Worm (Caenorhabditis elegans) whole organism, L4/young adult: ENCODE measurements around the gene F55D1.1.

ENCODE experiments used
- W03F9.2 ChIP-seq: fragments of 150-350 bp; optimal IDR thresholded peaks from 2 replicates; lab custom pipeline; 2014; ENCODE audit warnings: missing biosample characterization, missing genetic modification characterization
- dao-5 ChIP-seq: sonication (generic microtip); optimal IDR thresholded peaks from 2 replicates; lab custom pipeline; 2016; ENCODE audit warnings: missing genotype, missing genetic modification characterization, moderate library complexity, missing compliant biosample characterization
- him-1 ChIP-seq: sonication (generic microtip); optimal IDR thresholded peaks from 2 replicates; lab custom pipeline; 2016; ENCODE audit warnings: missing genotype, missing genetic modification reagents, missing genetic modification characterization, missing compliant biosample characterization

F55D1.1 gene

DNA sequence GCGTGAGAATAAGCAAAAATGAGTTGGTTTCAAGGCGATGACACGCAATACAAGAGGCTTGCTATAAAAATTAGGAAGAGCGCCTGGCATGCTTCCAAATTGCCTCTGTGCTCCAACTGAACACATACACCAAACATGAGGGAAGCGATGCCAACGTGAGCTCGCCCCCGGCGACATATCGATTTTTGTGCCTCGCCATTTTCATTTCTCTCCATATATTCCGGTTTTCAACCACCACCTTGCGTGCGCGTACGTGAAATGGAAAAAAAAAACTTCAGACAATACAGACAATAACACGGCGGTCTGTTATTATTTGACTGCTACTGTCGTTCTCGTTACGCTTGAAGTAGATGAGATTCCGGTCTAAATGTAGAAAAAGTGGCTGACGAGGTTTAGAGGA lies 18.3 kb downstream of the F55D1.1 start:
- no peak for TF ChIP-seq W03F9.2 (tag; lab: Kevin White, UChicago)
- TF ChIP-seq him-1, result no peak
- TF ChIP-seq dao-5, result no peak

DNA sequence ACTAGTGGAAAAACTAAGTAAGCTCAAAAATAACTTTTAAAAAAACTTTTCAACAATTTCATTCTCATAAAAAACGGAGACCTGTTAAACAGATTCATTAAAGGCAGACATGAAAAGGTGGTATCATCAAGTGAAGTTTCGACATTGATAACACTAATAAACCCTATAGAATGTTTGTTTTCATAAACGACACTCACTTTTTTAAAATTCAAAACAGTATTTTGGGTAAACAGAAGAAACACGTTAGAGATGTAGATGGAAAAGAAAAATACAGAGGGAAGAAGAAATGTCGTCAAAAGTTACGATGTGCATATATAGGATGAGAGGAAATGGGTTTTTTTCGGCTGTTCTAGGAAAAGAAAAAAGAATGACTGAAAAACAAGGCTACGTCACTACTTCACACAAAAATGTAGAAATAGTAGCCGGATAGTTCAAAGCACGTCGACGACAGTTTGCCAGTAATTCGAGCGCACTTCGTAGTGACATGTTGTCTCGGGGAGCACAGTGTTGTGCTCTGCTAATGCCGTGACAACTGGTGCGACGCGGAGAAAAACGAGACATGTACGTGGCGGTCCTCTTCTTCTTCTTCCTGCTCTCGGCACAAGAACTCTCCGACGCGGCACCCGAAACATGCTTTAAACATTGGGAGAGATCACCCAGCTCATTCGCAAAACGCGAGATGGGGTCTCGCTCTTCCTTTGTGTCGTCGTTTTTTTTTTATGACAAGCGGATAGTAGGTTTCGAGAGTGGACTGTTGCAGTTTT lies 19.7 kb downstream of the F55D1.1 start:
- TF ChIP-seq him-1 (no peak), W03F9.2 (tag; lab: Kevin White, UChicago) (no peak), dao-5 (no peak)

DNA sequence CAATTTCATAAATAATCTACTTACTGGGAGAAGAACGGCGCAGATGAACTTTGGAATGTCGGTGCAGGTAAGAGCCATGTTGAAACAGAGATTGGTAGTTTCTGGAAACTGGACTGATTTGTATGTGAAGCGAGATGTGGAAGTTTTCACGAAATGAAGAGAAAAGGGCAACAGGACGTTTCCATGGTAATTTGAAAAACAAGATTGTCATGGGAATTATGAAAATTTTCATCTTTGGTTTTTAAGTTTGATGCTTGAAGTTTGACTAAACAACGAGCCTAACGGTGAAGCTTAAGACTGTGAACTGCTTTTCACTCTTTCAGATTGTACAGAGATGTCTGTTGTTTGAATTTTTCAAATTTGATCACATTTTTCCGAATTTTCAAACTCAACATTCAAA lies 22.6 kb downstream of the F55D1.1 start, which contains the start of gene T23F2.3:
T23F2.3 (minus strand) TSS at position 101 of the 400 bp plus-strand sequence.
- TF ChIP-seq dao-5 (no peak), him-1 (no peak), W03F9.2 (tag; lab: Kevin White, UChicago) (no peak)

DNA sequence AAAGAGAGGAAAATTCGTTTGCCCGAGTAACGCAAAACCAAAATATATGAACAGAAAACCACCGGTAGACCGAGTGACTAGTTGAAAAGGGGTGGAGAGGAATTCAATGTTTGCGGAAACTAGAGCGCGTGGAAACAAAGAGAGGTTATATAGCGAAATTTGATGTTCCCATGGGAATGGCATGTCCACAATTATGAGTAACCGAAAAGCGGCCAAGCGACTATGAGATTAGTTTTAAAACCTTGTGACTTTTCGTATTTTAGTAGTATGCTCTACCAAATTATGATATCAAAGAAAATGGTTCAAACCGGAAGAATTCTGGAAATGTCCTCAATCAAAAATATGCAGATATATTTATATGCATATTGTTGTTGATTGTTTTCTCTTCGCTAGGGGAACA lies 23.1 kb downstream of the F55D1.1 start:
- TF ChIP-seq him-1 (no peak), dao-5 (no peak), W03F9.2 (tag; lab: Kevin White, UChicago) (no peak)

DNA sequence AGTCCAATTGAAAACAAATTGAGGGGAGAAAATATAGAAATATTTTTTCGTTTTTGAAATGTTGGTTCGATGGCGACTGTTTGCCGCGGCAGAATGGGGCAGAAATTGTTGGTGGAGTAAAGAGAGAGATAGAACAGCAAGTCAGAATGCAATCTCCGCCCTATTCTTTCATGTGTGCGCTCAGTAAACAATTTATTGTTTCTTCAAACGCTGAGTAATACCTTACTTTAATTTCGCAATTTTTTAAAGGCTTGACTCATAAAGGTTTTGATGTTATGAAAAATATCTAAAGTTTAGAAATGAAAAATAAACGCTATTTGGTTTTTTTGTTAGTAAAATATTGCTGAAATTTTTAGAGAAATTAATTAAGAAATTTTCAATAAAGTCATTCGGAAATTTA lies 24.7 kb downstream of the F55D1.1 start:
- no peak for TF ChIP-seq him-1
- TF ChIP-seq dao-5, result no peak
- no peak for TF ChIP-seq W03F9.2 (tag; lab: Kevin White, UChicago)

DNA sequence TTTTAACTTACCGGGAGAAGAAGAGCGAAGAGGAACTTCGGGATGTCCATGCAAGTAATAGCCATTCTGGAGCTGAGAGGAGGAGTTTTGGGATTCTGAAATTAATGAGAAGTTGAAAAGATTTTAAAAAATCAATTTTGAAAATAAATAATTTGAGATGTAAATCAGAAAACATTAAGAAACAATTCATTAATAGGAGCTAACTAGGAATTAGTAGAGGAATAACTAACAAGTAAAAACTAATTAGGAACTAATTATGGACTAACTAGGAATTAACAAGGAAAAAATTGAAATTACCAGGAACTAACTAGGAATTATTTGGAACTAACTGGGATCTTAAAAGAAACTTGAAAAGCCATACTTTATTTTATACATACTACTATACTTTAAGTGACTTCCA lies 25.3 kb downstream of the F55D1.1 start, which contains the start of gene T23F2.4:
T23F2.4 (minus strand) TSS at position 101 of the 400 bp plus-strand sequence.
- TF ChIP-seq him-1 (no peak), dao-5 (no peak), W03F9.2 (tag; lab: Kevin White, UChicago) (no peak)

DNA sequence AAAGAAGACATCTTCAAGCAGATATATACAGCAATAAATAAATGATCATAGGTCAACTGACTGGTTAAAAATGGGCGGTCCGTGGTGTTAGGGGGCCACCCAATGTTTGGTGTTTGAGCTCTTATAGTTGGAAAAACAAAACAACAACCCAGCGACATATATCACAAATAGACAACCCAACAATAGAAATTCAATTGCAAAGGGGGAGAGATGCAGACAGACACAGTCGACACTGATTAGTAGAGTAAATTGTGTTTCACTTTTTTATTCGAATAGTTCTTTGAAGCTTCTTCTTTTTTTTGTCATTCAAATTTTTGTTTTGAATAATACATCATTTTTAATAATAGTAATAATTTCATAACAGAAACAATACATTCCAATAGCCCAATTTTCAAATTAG lies 25.8 kb downstream of the F55D1.1 start:
- TF ChIP-seq W03F9.2 (tag; lab: Kevin White, UChicago) (no peak), him-1 (no peak)

DNA sequence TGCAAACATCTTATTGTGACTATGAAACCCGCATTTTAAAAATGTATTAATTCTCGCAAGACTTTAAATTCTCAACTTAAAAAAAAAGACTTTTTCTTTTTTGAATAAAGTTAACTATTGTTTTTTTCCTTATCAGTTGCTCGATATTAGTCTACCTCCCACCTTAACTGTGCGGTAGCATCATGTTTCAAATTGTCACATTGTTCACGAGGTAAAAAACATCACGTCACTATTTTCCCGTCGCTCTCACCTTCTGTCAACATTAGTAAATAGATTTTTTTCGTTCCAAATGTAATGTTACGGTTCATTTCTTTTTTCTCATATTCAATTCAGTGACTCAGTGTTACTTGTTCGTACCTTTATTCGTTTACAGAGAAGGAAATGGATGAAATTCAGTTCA lies 26.7 kb downstream of the F55D1.1 start:
- no peak for TF ChIP-seq W03F9.2 (tag; lab: Kevin White, UChicago)

DNA sequence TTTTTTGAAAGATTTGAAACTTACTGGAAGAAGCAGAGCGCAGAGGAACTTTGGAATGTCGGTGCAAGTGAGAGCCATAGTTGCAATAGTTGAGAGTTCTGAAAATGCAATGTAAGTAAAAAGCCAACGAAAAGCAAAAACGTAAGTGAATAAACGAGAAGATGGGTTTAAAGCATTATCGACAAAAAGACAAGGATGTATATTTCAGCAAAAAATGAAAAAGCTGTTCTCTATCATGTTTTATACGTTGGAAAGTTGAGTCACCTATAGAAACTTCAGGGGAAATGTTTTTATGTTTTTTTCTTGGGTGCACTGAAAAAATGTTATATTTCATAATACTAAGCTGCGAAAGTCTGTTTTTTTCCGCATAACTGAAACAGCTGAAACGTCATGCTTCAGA lies 27.4 kb downstream of the F55D1.1 start, which contains the start of gene T23F2.5:
T23F2.5 (minus strand) TSS at position 101 of the 400 bp plus-strand sequence.
- no peak for TF ChIP-seq W03F9.2 (tag; lab: Kevin White, UChicago)
- TF ChIP-seq him-1, result no peak
- no peak for TF ChIP-seq dao-5

DNA sequence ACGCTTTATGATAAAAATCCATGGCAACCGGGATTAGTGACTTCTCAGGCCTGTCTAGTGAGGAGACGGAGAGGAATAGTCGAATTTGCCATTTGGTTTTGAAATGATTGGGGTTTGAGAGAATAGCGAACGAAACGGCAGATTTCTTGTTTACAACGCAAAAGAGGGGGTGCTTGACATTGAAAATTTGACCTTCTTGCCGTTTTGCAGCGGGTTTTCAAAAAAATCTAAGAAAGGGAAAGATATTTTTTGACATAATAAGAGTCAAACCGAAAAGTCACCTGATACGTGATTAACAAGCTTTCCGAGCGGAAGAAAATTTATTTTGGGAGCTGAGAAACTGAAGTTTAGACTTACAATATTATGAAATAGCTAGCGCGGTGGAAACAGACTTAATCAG lies 28.2 kb downstream of the F55D1.1 start:
- TF ChIP-seq W03F9.2 (tag; lab: Kevin White, UChicago), result no peak
- TF ChIP-seq dao-5, result no peak
- TF ChIP-seq him-1, result no peak

DNA sequence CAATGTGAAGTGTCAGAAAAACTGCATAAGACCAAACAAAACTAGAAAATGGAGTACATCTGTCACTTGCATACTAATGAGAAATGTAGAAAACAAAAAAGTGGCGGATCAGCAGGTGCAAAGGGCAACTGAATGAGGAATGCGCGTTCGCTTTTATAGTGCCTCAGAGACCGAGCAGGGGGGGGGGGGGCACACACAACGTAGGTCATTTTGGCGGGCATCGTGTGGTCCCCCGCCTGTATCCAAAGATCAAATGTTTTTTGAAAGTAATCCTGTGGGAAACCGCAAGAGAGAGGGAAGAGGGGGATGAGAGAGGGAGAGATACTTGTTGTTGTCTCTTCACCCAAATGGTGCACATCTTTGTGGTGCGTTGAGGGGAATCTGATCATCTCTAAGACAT lies 28.7 kb downstream of the F55D1.1 start:
- no peak for TF ChIP-seq W03F9.2 (tag; lab: Kevin White, UChicago)
- TF ChIP-seq dao-5, result no peak
- no peak for TF ChIP-seq him-1

DNA sequence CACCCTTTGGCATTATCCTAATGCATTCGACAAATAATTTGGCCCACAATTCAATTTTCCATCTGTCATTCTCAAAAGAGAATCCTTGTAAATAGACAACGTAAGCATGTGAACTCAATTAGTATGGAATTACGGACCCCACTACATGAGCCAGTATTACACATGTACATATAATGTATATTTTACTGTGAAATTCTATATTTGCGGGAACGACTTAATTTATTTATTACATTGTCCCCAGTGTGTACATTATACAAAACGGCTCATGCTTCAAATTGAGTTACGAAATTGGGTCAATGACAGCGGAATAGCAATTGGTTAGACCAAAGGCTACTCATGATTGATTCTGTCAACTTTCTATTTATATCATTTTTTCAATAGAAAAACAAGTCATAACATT lies 29.9 kb downstream of the F55D1.1 start:
- TF ChIP-seq him-1, result no peak
- TF ChIP-seq W03F9.2 (tag; lab: Kevin White, UChicago), result no peak
- no peak for TF ChIP-seq dao-5

DNA sequence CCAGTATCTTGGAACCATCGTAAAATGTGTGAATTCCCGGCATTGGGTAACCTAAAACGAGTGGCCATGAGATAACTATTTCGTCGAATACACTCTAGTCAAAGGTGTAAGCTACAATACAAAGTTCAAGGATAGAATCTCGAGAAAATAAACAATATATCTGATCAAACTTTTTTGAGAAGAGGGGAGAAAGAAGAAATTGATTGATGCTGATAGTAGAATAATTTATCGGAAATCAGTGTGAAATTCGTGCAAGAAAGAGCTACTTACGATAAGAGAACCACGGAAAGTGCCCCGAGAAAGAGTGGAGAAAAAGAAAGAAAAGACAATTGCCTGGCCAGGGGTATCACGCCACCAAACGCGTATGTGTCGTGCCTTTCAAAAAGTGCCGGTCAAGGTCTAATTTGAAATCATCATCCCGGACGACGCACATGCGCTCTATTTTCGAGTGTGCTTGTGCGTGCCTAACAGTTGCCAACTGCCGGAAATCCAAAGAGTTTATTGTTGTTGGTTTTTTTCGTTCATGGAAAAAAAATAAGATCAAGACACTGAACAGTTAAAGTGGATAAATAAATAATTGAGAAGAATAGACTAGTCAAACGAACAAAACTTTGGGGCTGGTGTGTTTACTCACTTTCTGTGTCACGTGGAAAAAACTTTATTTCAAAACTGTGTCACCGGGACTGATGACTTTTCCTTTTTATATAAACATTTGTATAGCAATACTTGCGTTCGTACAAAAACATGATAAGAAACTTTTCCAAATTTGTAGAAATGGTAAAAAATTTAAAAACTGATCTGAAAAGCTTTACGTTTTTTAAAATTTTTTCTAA lies 33.3 kb downstream of the F55D1.1 start, which contains the start of gene mboa-3:
mboa-3 (minus strand) TSS at position 51 of the 833 bp plus-strand sequence.
- no peak for TF ChIP-seq dao-5
- TF ChIP-seq him-1, result no peak
- TF ChIP-seq W03F9.2 (tag; lab: Kevin White, UChicago), result no peak

DNA sequence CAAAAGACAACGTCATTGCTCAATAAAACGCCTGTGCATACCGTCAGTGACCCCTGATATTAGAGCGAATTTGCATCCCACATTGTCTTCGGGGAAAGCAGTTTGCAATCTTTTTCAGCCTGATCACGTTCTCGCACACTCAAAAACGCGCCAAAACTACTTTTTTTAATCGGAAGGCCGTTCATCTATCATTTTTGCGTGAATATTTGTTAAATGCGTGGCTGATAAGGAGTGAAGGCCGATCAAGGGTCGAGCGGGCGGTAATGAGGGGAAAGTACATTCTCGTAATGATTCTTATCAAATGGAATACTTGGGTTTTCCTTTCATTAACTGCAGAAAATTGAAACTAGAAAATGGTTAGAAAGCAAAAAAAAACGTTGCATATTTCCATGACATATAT lies 34.6 kb downstream of the F55D1.1 start:
- TF ChIP-seq him-1 (no peak), W03F9.2 (tag; lab: Kevin White, UChicago) (no peak), dao-5 (no peak)

DNA sequence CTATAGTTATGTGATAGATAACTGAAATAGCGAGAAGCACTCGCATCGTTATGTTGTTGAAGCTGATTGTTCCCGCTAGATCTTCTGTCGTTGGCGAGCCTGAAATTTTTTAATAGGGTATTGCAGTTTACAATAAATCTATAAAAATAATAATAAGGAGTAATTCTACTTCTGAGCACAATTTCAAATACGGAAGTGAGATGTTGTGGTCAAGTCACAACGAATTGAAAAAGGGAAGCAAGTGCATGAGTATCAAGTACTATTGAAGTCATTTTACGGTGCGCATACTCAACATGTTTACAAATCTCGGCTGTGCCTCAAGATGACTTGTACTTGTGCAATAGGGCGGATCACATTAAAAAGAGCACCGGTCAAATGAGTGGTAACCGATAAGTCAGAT lies 48.8 kb downstream of the F55D1.1 start, which contains the start of gene lgx-1:
lgx-1 (minus strand) TSS at position 101 of the 400 bp plus-strand sequence.
- TF ChIP-seq dao-5 (no peak), W03F9.2 (tag; lab: Kevin White, UChicago) (no peak)
